Fruit fly (Drosophila melanogaster) ovary, adult (tissue): ENCODE results near the gene CG10445.

Experiments
- CG17801 ChIP-seq: fragments of 200-800 bp; optimal IDR thresholded peaks from 2 replicates; lab custom pipeline; 2019; ENCODE audit warnings: missing biosample characterization, mild to moderate bottlenecking, missing genetic modification characterization, moderate library complexity; ENCODE audit not compliant: partially characterized antibody

Gene CG10445

dm6 chr3R:7886167-7886858, 33.8 kb downstream of the CG10445 start, which contains the start of gene CG17816:
CG17816 (minus strand) TSS chr3R:7886733.
- no peak for TF ChIP-seq CG17801 (GFP tag; lab: Kevin White, UChicago)

- no peak for TF ChIP-seq CG17801 (GFP tag; lab: Kevin White, UChicago)
These were observed 35.7 kb downstream of the CG10445 start for dm6 chr3R:7884433-7884832.
